Fruit fly (Drosophila melanogaster): ENCODE results near the gene Pebp1.

Gene Pebp1

dm6 chr3R:22503630-22504029 lies 37.8 kb downstream of the Pebp1 start:
- TF ChIP-seq noc (tag; optimal IDR thresholded peaks at IDR 0.05), result no peak

DNA sequence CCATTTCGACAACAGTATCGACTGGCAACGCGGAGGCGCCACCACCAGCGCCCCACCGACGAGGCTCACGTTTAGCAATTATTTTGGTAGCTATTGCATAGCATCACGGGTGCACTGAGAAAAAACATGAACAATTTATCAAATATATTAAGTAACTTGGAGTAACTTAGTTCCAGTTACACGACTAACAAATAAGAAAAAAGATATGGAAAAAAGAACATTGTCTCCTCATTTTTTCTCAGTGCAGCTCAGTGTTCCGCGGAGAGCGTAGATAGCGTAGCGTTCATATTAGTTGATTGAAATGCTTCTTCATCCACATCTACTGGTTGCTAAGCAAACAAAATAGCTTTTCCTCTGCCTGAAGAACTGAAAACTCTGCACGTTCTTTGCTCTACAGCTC lies 49.5 kb downstream of the Pebp1 start:
- TF ChIP-seq noc (tag; optimal IDR thresholded peaks at IDR 0.05), result no peak
